Fruit fly (Drosophila melanogaster) whole organism, adult: ENCODE measurements around the gene pum.

Experiments
- CG11617 ChIP-seq: fragments of 200-800 bp; sonication (Bioruptor generic); optimal IDR thresholded peaks from 2 replicates; lab custom pipeline; 2017; ENCODE audit warnings: mild to moderate bottlenecking, missing biosample characterization, missing genetic modification reagents, missing genetic modification characterization
- CG14711 ChIP-seq: fragments of 200-800 bp; sonication (Bioruptor generic); optimal IDR thresholded peaks from 2 replicates; lab custom pipeline; 2018; ENCODE audit warnings: missing biosample characterization, mild to moderate bottlenecking, missing genetic modification characterization, moderate library complexity
- CG33017 ChIP-seq: fragments of 200-800 bp; sonication (Bioruptor generic); optimal IDR thresholded peaks from 2 replicates; lab custom pipeline; 2018; ENCODE audit warnings: missing biosample characterization, mild to moderate bottlenecking, missing genetic modification characterization, moderate library complexity
- CG5204 ChIP-seq: fragments of 200-800 bp; sonication (Bioruptor generic); optimal IDR thresholded peaks from 2 replicates; lab custom pipeline; 2016; ENCODE audit warnings: missing biosample characterization, missing genetic modification characterization
- CG7045 ChIP-seq: fragments of 200-800 bp; sonication (Bioruptor generic); optimal IDR thresholded peaks from 2 replicates; lab custom pipeline; 2017; ENCODE audit warnings: missing biosample characterization, mild to moderate bottlenecking, missing genetic modification characterization
- CG7101 ChIP-seq: fragments of 200-800 bp; sonication (Bioruptor generic); optimal IDR thresholded peaks from 2 replicates; lab custom pipeline; 2018; ENCODE audit warnings: missing biosample characterization, mild to moderate bottlenecking, missing genetic modification characterization, moderate library complexity
- Clk ChIP-seq: fragments of 200-800 bp; sonication (Bioruptor generic); optimal IDR thresholded peaks from 2 replicates; lab custom pipeline; 2017; ENCODE audit warnings: missing biosample characterization, missing genetic modification characterization
- Crg-1 ChIP-seq: fragments of 200-800 bp; sonication (Bioruptor generic); optimal IDR thresholded peaks from 2 replicates; lab custom pipeline; 2016; ENCODE audit warnings: missing biosample characterization, missing genetic modification characterization
- bab1 ChIP-seq: fragments of 200-800 bp; sonication (Bioruptor generic); optimal IDR thresholded peaks from 3 replicates; lab custom pipeline; 2019; ENCODE audit warnings: missing biosample characterization, mild to moderate bottlenecking, missing genetic modification characterization, moderate library complexity
- kay ChIP-seq: fragments of 200-800 bp; sonication (Bioruptor generic); peaks from one replicate; lab custom pipeline; 2016; ENCODE audit warnings: missing biosample characterization, missing genetic modification characterization, borderline replicate concordance
- pad ChIP-seq: fragments of 200-800 bp; sonication (Bioruptor generic); optimal IDR thresholded peaks from 3 replicates; lab custom pipeline; 2017; ENCODE audit warnings: missing biosample characterization, missing genetic modification characterization, mild to moderate bottlenecking, moderate library complexity, missing genetic modification reagents
- toe ChIP-seq: fragments of 200-800 bp; sonication (Bioruptor generic); optimal IDR thresholded peaks from 2 replicates; lab custom pipeline; 2016; ENCODE audit warnings: missing biosample characterization, missing genetic modification characterization

- no peak for TF ChIP-seq toe (GFP tag; lab: Kevin White, UChicago)
- no peak for TF ChIP-seq Crg-1
- TF ChIP-seq bab1 (GFP tag; lab: Kevin White, UChicago) = no peak
- TF ChIP-seq CG7045 (GFP tag; lab: Kevin White, UChicago) = no peak
- TF ChIP-seq kay (GFP tag; lab: Kevin White, UChicago) = no peak
- no peak for TF ChIP-seq CG11617
- no peak for TF ChIP-seq Clk (GFP tag; lab: Kevin White, UChicago)
- no peak for TF ChIP-seq pad
- TF ChIP-seq CG33017 (tag; lab: Kevin White, UChicago) = no peak
- no peak for TF ChIP-seq CG14711 (tag; lab: Kevin White, UChicago)
- TF ChIP-seq CG7101 (tag; lab: Kevin White, UChicago) = no peak
- no peak for TF ChIP-seq CG5204
Observed at dm6 chr3R:9232346-9232745, 5.1 kb downstream of the pum start.
